Worm (Caenorhabditis elegans) whole organism, early embryonic: ENCODE data around the gene ubc-8.

Experiments used
- aly-1 ChIP-seq: sonication (generic microtip); optimal IDR thresholded peaks from 2 replicates; lab custom pipeline; 2016; ENCODE audit warnings: missing genetic modification characterization, missing compliant biosample characterization
- ama-1 ChIP-seq: fragments of 150-350 bp; optimal IDR thresholded peaks from 2 replicates; lab custom pipeline; 2014
- ceh-13 ChIP-seq: fragments of 200-800 bp; sonication (Bioruptor generic); optimal IDR thresholded peaks from 2 replicates; lab custom pipeline; 2018; ENCODE audit warnings: mild to moderate bottlenecking, missing genetic modification characterization, missing compliant biosample characterization
- ceh-36 ChIP-seq: sonication (generic microtip); optimal IDR thresholded peaks from 2 replicates; lab custom pipeline; 2016; ENCODE audit warnings: missing genetic modification characterization, inconsistent platforms, missing compliant biosample characterization
- flt-1 ChIP-seq: fragments of 200-800 bp; sonication (Bioruptor generic); IDR thresholded peaks from 2 replicates; pipeline ENCODE4 v1.3.6; 2022; ENCODE audit warnings: missing genetic modification characterization, missing compliant biosample characterization
- hmbx-1 ChIP-seq: sonication (generic microtip); optimal IDR thresholded peaks from 2 replicates; lab custom pipeline; 2016; ENCODE audit warnings: mild to moderate bottlenecking, missing genetic modification characterization, missing compliant biosample characterization
- hmg-4 ChIP-seq: fragments of 200-800 bp; sonication (Bioruptor generic); optimal IDR thresholded peaks from 2 replicates; lab custom pipeline; 2018; ENCODE audit warnings: mild to moderate bottlenecking, missing genetic modification characterization, missing compliant biosample characterization
- hnd-1 ChIP-seq: sonication (generic microtip); optimal IDR thresholded peaks from 2 replicates; lab custom pipeline; 2016; ENCODE audit warnings: missing genetic modification characterization, missing compliant biosample characterization
- pes-1 ChIP-seq: fragments of 200-800 bp; sonication (Bioruptor generic); IDR thresholded peaks from 2 replicates; pipeline ENCODE4 v1.3.6; 2022; ENCODE audit warnings: missing genetic modification reagents, missing genetic modification characterization, missing compliant biosample characterization
- scrt-1 ChIP-seq: fragments of 200-800 bp; sonication (Bioruptor generic); IDR thresholded peaks from 2 replicates; pipeline ENCODE4 v1.3.6; 2022; ENCODE audit warnings: missing genetic modification characterization, missing compliant biosample characterization
- tbx-11 ChIP-seq: fragments of 200-800 bp; sonication (Bioruptor generic); IDR thresholded peaks from 2 replicates; pipeline ENCODE4 v1.3.6; 2022; ENCODE audit warnings: missing genetic modification characterization, missing compliant biosample characterization
- tbx-37 ChIP-seq: fragments of 200-800 bp; sonication (Bioruptor generic); conservative IDR thresholded peaks from 2 replicates; pipeline ENCODE4 v1.3.6; 2022; ENCODE audit warnings: missing genetic modification reagents, missing genetic modification characterization, missing compliant biosample characterization
- tra-4 ChIP-seq: sonication (generic microtip); optimal IDR thresholded peaks from 2 replicates; lab custom pipeline; 2017; ENCODE audit warnings: missing genetic modification characterization, missing compliant biosample characterization

DNA sequence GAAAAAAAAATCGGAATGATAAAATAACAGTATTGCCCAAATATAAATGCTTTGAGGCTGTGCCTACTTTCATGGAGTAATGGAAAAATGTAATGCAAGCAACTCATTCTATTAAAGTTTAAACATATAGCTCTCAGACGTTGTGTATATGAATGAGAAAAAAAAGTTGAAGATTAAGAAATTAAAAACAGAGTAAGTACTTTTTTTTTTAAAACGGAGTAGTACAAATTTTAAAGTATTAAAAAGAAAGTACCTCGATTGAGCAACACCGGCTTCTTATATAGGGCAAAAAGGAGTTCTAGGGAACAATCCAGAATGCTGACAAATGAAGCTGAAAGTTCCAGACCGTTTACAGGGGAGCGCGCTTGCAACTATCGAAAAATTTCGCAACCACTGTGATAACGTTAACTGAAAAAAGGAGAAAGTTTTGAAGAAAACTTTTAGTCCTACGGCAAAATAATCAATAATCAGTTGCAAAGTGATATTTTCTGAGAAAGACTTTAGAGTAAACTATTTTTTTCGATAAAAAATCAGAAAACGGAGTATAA, 4.2 kb upstream of the ubc-8 start:
- TF ChIP-seq hmbx-1 (tag; lab: Kevin White, UChicago) (no peak), ceh-13 (GFP tag; lab: Kevin White, UChicago) (no peak), tra-4 (tag; lab: Kevin White, UChicago) (no peak), ama-1 (lab: Kevin White, UChicago) (no peak), aly-1 (tag; lab: Kevin White, UChicago) (no peak), ceh-36 (tag; lab: Kevin White, UChicago) (no peak), tbx-37 (GFP tag; lab: Robert Waterston, UW) (no peak), hnd-1 (tag; lab: Kevin White, UChicago) (no peak), scrt-1 (GFP tag; lab: Robert Waterston, UW) (no peak), hmg-4 (no peak), flt-1 (GFP tag; lab: Robert Waterston, UW) (no peak), pes-1 (no peak), tbx-11 (no peak)
